Worm (Caenorhabditis elegans): Measurements from ENCODE around the gene lido-10.

DNA sequence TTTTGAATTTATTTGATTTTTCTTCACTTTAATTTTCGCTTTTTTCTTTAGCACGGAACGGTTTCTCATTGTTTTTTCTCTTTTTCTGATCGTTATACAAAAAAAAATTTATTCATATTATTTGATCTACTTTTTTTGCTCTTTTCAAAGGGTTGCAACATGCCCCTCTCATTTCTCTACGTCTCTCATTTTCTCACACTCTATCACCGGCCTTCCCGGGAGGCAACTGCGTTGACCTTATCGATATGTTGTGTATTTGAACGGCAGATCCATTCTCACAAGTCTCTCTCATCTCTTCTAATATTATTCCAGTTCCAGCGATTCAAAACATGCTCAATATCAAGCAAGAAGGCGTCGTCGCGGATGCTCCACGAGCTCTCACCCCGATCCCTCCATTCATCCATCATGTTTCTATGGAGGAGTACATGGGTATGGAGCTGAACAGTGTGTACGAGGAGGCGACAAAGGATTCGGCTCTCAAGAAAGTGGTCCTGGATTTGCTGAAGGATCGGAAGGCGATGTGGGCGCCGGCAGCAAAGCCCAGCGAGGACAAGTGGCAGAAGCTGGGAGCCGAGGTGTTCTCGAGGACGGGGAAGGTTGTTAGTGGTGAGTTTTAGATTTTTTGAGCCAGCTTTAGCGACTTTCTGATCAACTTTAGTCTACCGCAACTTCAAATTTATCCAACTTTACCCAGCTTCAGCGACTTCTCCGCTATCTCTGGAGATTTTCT is 1.6 kb upstream of the lido-10 start, which contains the start of gene lido-9:
- peak; percentile 90 for TF ChIP-seq ama-1 (optimal IDR thresholded peaks at IDR 0.05)
- TF ChIP-seq rnt-1 (tag; optimal IDR thresholded peaks at IDR 0.05), result no peak
- TF ChIP-seq ceh-48 (tag; optimal IDR thresholded peaks at IDR 0.05), result no peak
- no peak for TF ChIP-seq fkh-10 (GFP tag; optimal IDR thresholded peaks at IDR 0.05)
- no peak for TF ChIP-seq fkh-6 (tag; optimal IDR thresholded peaks at IDR 0.05)
- TF ChIP-seq pag-3 (tag; optimal IDR thresholded peaks at IDR 0.05; ENCODE audit: borderline replicate concordance), result no peak
- no peak for TF ChIP-seq syd-9 (tag; optimal IDR thresholded peaks at IDR 0.05)
- TF ChIP-seq elt-2 (tag; optimal IDR thresholded peaks at IDR 0.05), result no peak
- no peak for TF ChIP-seq ceh-31 (tag; optimal IDR thresholded peaks at IDR 0.05)
